Fruit fly (Drosophila melanogaster): Measurements from ENCODE around the gene CG14086.

The CG14086 gene

dm6 chr3L:19254715-19255428 is 20.7 kb upstream of the CG14086 start, which contains the start of the genes mRpL21 and rept (continued):
- TF ChIP-seq pnt (GFP tag; optimal IDR thresholded peaks at IDR 0.05) (no peak), ewg (GFP tag; optimal IDR thresholded peaks at IDR 0.05) (peak; percentile 79), CG6272 (GFP tag; IDR thresholded peaks at IDR 0.05) (peak; percentile 53; the same call in 1 of the 2 replicates), CG13424 (tag; optimal IDR thresholded peaks at IDR 0.05) (peak; percentile 43), CG33557 (GFP tag; optimal IDR thresholded peaks at IDR 0.05) (peak; percentile 34), bcd (GFP tag; optimal IDR thresholded peaks at IDR 0.05) (peak; percentile 45), lbe (GFP tag; optimal IDR thresholded peaks at IDR 0.05) (no peak), CG10959 (GFP tag; IDR thresholded peaks at IDR 0.05) (no peak), ara (GFP tag; IDR thresholded peaks at IDR 0.05) (no peak; the same call in 1 of the 2 replicates), ssp (GFP tag; IDR thresholded peaks at IDR 0.05) (no peak), Side (GFP tag; optimal IDR thresholded peaks at IDR 0.05) (peak; percentile 61), CG32767 (GFP tag; IDR thresholded peaks at IDR 0.05) (no peak), CG9215 (GFP tag; IDR thresholded peaks at IDR 0.05) (0 out of 2 replicates have a peak, but pooled peaks have one; percentile 13), gt (GFP tag; IDR thresholded peaks at IDR 0.05) (no peak), lmd (GFP tag; IDR thresholded peaks at IDR 0.05) (peak; percentile 30; the same call in 1 of the 2 replicates), Sry-β (GFP tag; optimal IDR thresholded peaks at IDR 0.05) (peak; percentile 96), CG12299 (tag; optimal IDR thresholded peaks at IDR 0.05) (peak; percentile 33), CG7987 (GFP tag; optimal IDR thresholded peaks at IDR 0.05) (peak; percentile 36), sna (GFP tag; IDR thresholded peaks at IDR 0.05; ENCODE audit: partially characterized antibody) (no peak), CG10209 (GFP tag; optimal IDR thresholded peaks at IDR 0.05) (peak; percentile 40), CG15514 (GFP tag; optimal IDR thresholded peaks at IDR 0.05) (peak; percentile 50), CG34376 (GFP tag; optimal IDR thresholded peaks at IDR 0.05) (peak; percentile 29), Dfd (GFP tag; optimal IDR thresholded peaks at IDR 0.05) (no peak), CG18476 (GFP tag; optimal IDR thresholded peaks at IDR 0.05) (peak; percentile 23), kay (GFP tag; optimal IDR thresholded peaks at IDR 0.05) (no peak), C15 (GFP tag; IDR thresholded peaks at IDR 0.05) (no peak), aop (GFP tag; IDR thresholded peaks at IDR 0.05) (no peak), btn (GFP tag; optimal IDR thresholded peaks at IDR 0.05) (no peak), CG1603 (tag; optimal IDR thresholded peaks at IDR 0.05) (peak; percentile 68), ci (GFP tag; IDR thresholded peaks at IDR 0.05) (peak; percentile 47; the same call in 1 of the 3 replicates), CkIIα-i1 (GFP tag; IDR thresholded peaks at IDR 0.05) (no peak), unc-4 (GFP tag; IDR thresholded peaks at IDR 0.05; ENCODE audit: partially characterized antibody) (no peak), CG9932 (GFP tag; IDR thresholded peaks at IDR 0.05) (peak; percentile 74), crp (GFP tag; optimal IDR thresholded peaks at IDR 0.05) (peak; percentile 81 to 94), maf-S (GFP tag; optimal IDR thresholded peaks at IDR 0.05) (peak; percentile 50), CG2889 (GFP tag; IDR thresholded peaks at IDR 0.05) (no peak), sens-2 (GFP tag; IDR thresholded peaks at IDR 0.05) (peak; percentile 21; the same call in 1 of the 2 replicates), Taf1 (GFP tag; IDR thresholded peaks at IDR 0.05) (peak; percentile 44; the same call in 1 of the 2 replicates), Six4 (GFP tag; optimal IDR thresholded peaks at IDR 0.05) (peak; percentile 18), CG9609 (GFP tag; optimal IDR thresholded peaks at IDR 0.05) (no peak), Atf-2 (GFP tag; optimal IDR thresholded peaks at IDR 0.05) (peak; percentile 28), br (optimal IDR thresholded peaks at IDR 0.05) (no peak), inv (GFP tag; IDR thresholded peaks at IDR 0.05; ENCODE audit: partially characterized antibody) (no peak), CG18619 (GFP tag; optimal IDR thresholded peaks at IDR 0.05) (peak; percentile 44), CrebB (tag; optimal IDR thresholded peaks at IDR 0.05) (peak; percentile 47), luna (GFP tag; optimal IDR thresholded peaks at IDR 0.05) (no peak), eve (GFP tag; optimal IDR thresholded peaks at IDR 0.05) (no peak), Lim3 (GFP tag; IDR thresholded peaks at IDR 0.05) (no peak), HmgD (GFP tag; optimal IDR thresholded peaks at IDR 0.05) (no peak), Sox100B (GFP tag; optimal IDR thresholded peaks at IDR 0.05) (peak; percentile 43)

Measured in whole organism, embryonic.